Fruit fly (Drosophila melanogaster): ENCODE results near the gene Sf3b3.

DNA sequence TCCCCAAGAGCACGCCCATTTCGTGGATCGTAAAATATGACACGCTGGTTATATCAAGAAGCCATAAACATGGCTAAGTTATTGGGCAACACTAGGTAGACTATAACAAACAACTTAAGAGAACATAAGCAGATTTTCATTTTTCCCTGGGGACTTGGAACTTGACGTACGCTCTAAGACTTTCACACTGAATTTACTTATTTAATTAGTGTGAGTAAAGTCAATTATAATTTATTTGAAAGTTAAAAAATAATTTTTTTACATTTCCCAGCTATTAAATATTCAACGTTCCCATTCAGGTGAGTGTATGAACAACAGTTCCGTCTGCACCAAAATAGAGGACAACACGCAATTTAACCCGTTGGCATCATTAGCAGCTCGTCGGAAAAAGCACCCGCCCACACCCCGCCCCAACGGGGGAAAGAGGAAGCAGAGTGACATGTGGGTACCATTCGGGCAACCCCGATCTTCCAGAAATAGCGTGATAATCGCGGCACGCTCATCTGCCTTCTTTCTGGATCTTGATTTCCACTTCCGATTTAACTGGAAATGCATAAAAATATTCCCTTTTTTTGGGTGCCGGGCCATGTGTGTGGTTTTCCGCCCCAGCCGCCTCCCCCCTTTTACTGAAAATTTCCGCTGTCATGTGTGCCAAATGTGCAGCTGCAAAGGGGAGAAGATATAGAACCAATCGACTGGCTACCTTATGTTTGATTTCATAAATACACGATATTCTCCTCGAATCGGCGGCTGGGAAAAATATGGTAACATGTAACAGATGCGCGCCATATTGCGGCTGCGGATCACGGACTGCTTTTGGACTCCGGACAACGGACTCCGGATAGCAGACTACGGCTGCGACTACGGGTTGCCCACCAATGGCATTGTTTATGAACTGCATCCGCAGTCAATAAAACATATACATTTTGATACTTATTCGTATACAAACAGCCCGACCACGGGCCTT is 17.7 kb downstream of the Sf3b3 start:
- TF ChIP-seq CG8632 (GFP tag; optimal IDR thresholded peaks at IDR 0.05) = no peak
- TF ChIP-seq CG8119 (GFP tag; IDR thresholded peaks at IDR 0.05) = no peak
- no peak for TF ChIP-seq topi (GFP tag; optimal IDR thresholded peaks at IDR 0.05)
- no peak for TF ChIP-seq Blimp-1 (GFP tag; optimal IDR thresholded peaks at IDR 0.05)
- TF ChIP-seq lz (GFP tag; optimal IDR thresholded peaks at IDR 0.05) = no peak
- no peak for TF ChIP-seq Sox102F (GFP tag; optimal IDR thresholded peaks at IDR 0.05)
- no peak for TF ChIP-seq CG4318 (GFP tag; optimal IDR thresholded peaks at IDR 0.05)
- TF ChIP-seq CG6808 (GFP tag; optimal IDR thresholded peaks at IDR 0.05) = no peak
